Fruit fly (Drosophila melanogaster) whole organism, wandering third instar larva: ENCODE data around the gene Rrp40.

Source experiments
- CG32264 ChIP-seq: fragments of 200-800 bp; sonication (Bioruptor generic); optimal IDR thresholded peaks from 2 replicates; lab custom pipeline; 2016; ENCODE audit warnings: missing biosample characterization, missing genetic modification characterization
- CG9705 ChIP-seq: fragments of 200-800 bp; sonication (Bioruptor generic); optimal IDR thresholded peaks from 2 replicates; lab custom pipeline; 2018; ENCODE audit warnings: missing biosample characterization, mild to moderate bottlenecking, missing genetic modification characterization
- Dfd ChIP-seq: fragments of >200 bp; optimal IDR thresholded peaks from 2 replicates; lab custom pipeline; 2017; ENCODE audit warnings: missing biosample characterization, missing genetic modification characterization
- Dif ChIP-seq: fragments of 200-275, 200-300 bp; sonication (Bioruptor generic); optimal IDR thresholded peaks from 2 replicates; lab custom pipeline; 2018; ENCODE audit warnings: missing biosample characterization, missing genetic modification characterization; ENCODE audit not compliant: partially characterized antibody
- GATAd ChIP-seq: sonication (Bioruptor generic); optimal IDR thresholded peaks from 2 replicates; lab custom pipeline; 2016; ENCODE audit warnings: missing biosample characterization, missing genetic modification characterization
- HLH106 ChIP-seq: fragments of 200-800 bp; optimal IDR thresholded peaks from 3 replicates; lab custom pipeline; 2019; ENCODE audit warnings: missing biosample characterization, mild to moderate bottlenecking, missing genetic modification characterization, moderate library complexity
- Hnf4 ChIP-seq: fragments of 200-800 bp; sonication (Bioruptor generic); optimal IDR thresholded peaks from 2 replicates; lab custom pipeline; 2016; ENCODE audit warnings: missing biosample characterization, mild to moderate bottlenecking, missing genetic modification characterization
- Hr78 ChIP-seq: fragments of >200 bp; optimal IDR thresholded peaks from 2 replicates; lab custom pipeline; 2017; ENCODE audit warnings: missing biosample characterization, missing genetic modification characterization
- Hr83 ChIP-seq: fragments of 200-300 bp; sonication (Bioruptor generic); optimal IDR thresholded peaks from 2 replicates; lab custom pipeline; 2016; ENCODE audit warnings: missing biosample characterization, mild to moderate bottlenecking, missing genetic modification characterization, moderate library complexity; ENCODE audit not compliant: poor library complexity, severe bottlenecking
- Jra ChIP-seq: sonication (Bioruptor generic); optimal IDR thresholded peaks from 2 replicates; lab custom pipeline; 2016; ENCODE audit warnings: missing biosample characterization, missing genetic modification characterization
- Myc ChIP-seq: fragments of >200 bp; optimal IDR thresholded peaks from 2 replicates; lab custom pipeline; 2017
- N ChIP-seq: fragments of >200 bp; optimal IDR thresholded peaks from 2 replicates; lab custom pipeline; 2018; ENCODE audit warnings: missing biosample characterization, missing external identifiers, missing genetic modification characterization
- OdsH ChIP-seq: fragments of 200-800 bp; sonication (Bioruptor generic); optimal IDR thresholded peaks from 2 replicates; lab custom pipeline; 2016; ENCODE audit warnings: missing biosample characterization, mild to moderate bottlenecking, missing genetic modification characterization
- Rel ChIP-seq, 2 experiments: fragments of 200-800 bp; sonication (Bioruptor generic) in 1 of 2; optimal IDR thresholded peaks; 2 replicates in 1 of 2; 3 replicates in 1 of 2; lab custom pipeline; 2016 to 2019; ENCODE audit warnings: mild to moderate bottlenecking in 2 of 2, missing biosample characterization in 2 of 2, missing genetic modification characterization in 2 of 2, moderate library complexity in 1 of 2
- Sp1 ChIP-seq: fragments of 200-800 bp; sonication (Bioruptor generic); optimal IDR thresholded peaks from 3 replicates; lab custom pipeline; 2019; ENCODE audit warnings: missing biosample characterization, mild to moderate bottlenecking, missing genetic modification characterization, moderate library complexity
- Vsx2 ChIP-seq: fragments of 200-300, 225-300 bp; sonication (Bioruptor generic); optimal IDR thresholded peaks from 2 replicates; lab custom pipeline; 2018; ENCODE audit warnings: missing biosample characterization, missing genetic modification characterization; ENCODE audit not compliant: partially characterized antibody
- br ChIP-seq: fragments of 200-800 bp; sonication (Bioruptor generic); optimal IDR thresholded peaks from 2 replicates; lab custom pipeline; 2016; ENCODE audit warnings: missing biosample characterization, missing genetic modification characterization
- brk ChIP-seq: fragments of 200-800 bp; sonication (Bioruptor generic); optimal IDR thresholded peaks from 2 replicates; lab custom pipeline; 2016; ENCODE audit warnings: missing biosample characterization, mild to moderate bottlenecking, missing genetic modification characterization
- dl ChIP-seq, 2 experiments: fragments of 175-275, 200-275 bp in 1 of 2; fragments of 200-275 bp in 1 of 2; sonication (Bioruptor generic); optimal IDR thresholded peaks; lab custom pipeline; 2018; ENCODE audit warnings: mild to moderate bottlenecking in 2 of 2, missing biosample characterization in 2 of 2, missing genetic modification characterization in 2 of 2, moderate library complexity in 2 of 2; ENCODE audit not compliant: partially characterized antibody in 2 of 2, insufficient read depth in 1 of 2
- dmrt93B ChIP-seq: fragments of 200-800 bp; sonication (Bioruptor generic); optimal IDR thresholded peaks from 2 replicates; lab custom pipeline; 2018; ENCODE audit warnings: missing biosample characterization, mild to moderate bottlenecking, missing genetic modification characterization
- dsf ChIP-seq: sonication (Bioruptor generic); optimal IDR thresholded peaks from 2 replicates; lab custom pipeline; 2016; ENCODE audit warnings: missing biosample characterization, missing genetic modification characterization, borderline replicate concordance
- ey ChIP-seq: fragments of 200-800 bp; sonication (Bioruptor generic); optimal IDR thresholded peaks from 2 replicates; lab custom pipeline; 2016; ENCODE audit warnings: missing biosample characterization, missing genetic modification characterization
- foxo ChIP-seq, 2 experiments: fragments of 200-800 bp; sonication (Bioruptor generic); optimal IDR thresholded peaks; 2 replicates in 1 of 2; 3 replicates in 1 of 2; lab custom pipeline; 2016 to 2017; ENCODE audit warnings: missing biosample characterization in 2 of 2, missing genetic modification characterization in 2 of 2
- fru ChIP-seq: fragments of 200-800 bp; sonication (Bioruptor generic); optimal IDR thresholded peaks from 3 replicates; lab custom pipeline; 2016; ENCODE audit warnings: missing biosample characterization, mild to moderate bottlenecking, missing genetic modification characterization
- h ChIP-seq: fragments of 200-800 bp; sonication (Bioruptor generic); optimal IDR thresholded peaks from 3 replicates; lab custom pipeline; 2016; ENCODE audit warnings: missing biosample characterization, mild to moderate bottlenecking, missing genetic modification characterization
- lola ChIP-seq: fragments of >200 bp; optimal IDR thresholded peaks from 2 replicates; lab custom pipeline; 2017; ENCODE audit warnings: missing biosample characterization, missing genetic modification characterization
- rgr ChIP-seq: fragments of 200-800 bp; sonication (Bioruptor generic); optimal IDR thresholded peaks from 3 replicates; lab custom pipeline; 2016; ENCODE audit warnings: missing biosample characterization, mild to moderate bottlenecking, missing genetic modification characterization
- sage ChIP-seq: fragments of 200-800 bp; sonication (Bioruptor generic); optimal IDR thresholded peaks from 2 replicates; lab custom pipeline; 2016; ENCODE audit warnings: missing biosample characterization, mild to moderate bottlenecking, missing genetic modification characterization
- sv ChIP-seq: fragments of 200-800 bp; sonication (Bioruptor generic); optimal IDR thresholded peaks from 3 replicates; lab custom pipeline; 2016; ENCODE audit warnings: missing biosample characterization, missing genetic modification characterization
- tai ChIP-seq: sonication (Bioruptor generic); optimal IDR thresholded peaks from 2 replicates; lab custom pipeline; 2016; ENCODE audit warnings: missing biosample characterization, missing genetic modification characterization
- usp ChIP-seq: fragments of >200 bp; optimal IDR thresholded peaks from 2 replicates; lab custom pipeline; 2017; ENCODE audit warnings: missing biosample characterization, missing genetic modification characterization

Rrp40 gene

DNA sequence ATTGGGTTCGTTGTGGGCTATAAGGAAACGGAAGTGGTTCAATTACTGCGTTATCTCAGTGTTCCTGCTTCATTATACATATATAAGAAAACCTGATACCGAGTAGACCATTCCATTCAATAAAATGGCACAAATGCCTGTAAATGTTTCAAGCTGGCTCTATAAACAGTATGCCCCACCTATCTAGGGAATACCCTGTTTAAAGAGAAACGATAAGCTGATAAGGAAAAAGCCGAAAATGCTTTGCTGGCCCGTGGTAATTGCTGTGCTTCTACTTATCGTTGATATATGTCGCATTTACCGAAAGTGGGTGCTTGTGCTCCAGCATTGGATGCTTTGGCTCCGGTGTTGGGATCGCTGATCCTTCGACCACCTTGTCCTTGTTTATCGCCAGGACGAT, 19.2 kb upstream of the Rrp40 start:
- TF ChIP-seq OdsH (GFP tag; lab: Kevin White, UChicago) = no peak
- peak; percentile 32 for TF ChIP-seq h
- no peak for TF ChIP-seq ey
- no peak for TF ChIP-seq Myc (lab: Kevin White, UChicago)
- no peak for TF ChIP-seq Hr78 (GFP tag; lab: Kevin White, UChicago)
- TF ChIP-seq rgr = no peak
- TF ChIP-seq fru (GFP tag; lab: Kevin White, UChicago) = peak; percentile 21
- TF ChIP-seq foxo (GFP tag; optimal IDR thresholded peaks at IDR 0.05; lab: Kevin White, UChicago) = peak in 1 of 2 experiments; percentile 7
- TF ChIP-seq Rel (GFP tag; optimal IDR thresholded peaks at IDR 0.05; lab: Kevin White, UChicago) = no peak
- peak; percentile 77 for TF ChIP-seq Rel (tag; optimal IDR thresholded peaks at IDR 0.05; lab: Kevin White, UChicago)
- no peak for TF ChIP-seq dsf (GFP tag; lab: Kevin White, UChicago)
- TF ChIP-seq Dif (GFP tag; lab: Kevin White, UChicago) = no peak

dm6 chr2L:1710224-1710623, 18.3 kb upstream of the Rrp40 start, which contains the start of the genes CG17660 and mRpL48:
CG17660 (minus strand) TSS chr2L:1710421.
mRpL48 (plus strand) TSS chr2L:1710462.
- TF ChIP-seq dmrt93B (GFP tag; lab: Kevin White, UChicago) (no peak), tai (GFP tag; lab: Kevin White, UChicago) (no peak), h (peak; percentile 29), br (peak; percentile 7), CG9705 (GFP tag; lab: Kevin White, UChicago) (no peak), rgr (peak; percentile 27), Rel (GFP tag; optimal IDR thresholded peaks at IDR 0.05; lab: Kevin White, UChicago) (no peak), Rel (tag; optimal IDR thresholded peaks at IDR 0.05; lab: Kevin White, UChicago) (peak; percentile 44), Sp1 (GFP tag; lab: Kevin White, UChicago) (peak; percentile 6)
- TF ChIP-seq, all 38 proteins: peak for 5

DNA sequence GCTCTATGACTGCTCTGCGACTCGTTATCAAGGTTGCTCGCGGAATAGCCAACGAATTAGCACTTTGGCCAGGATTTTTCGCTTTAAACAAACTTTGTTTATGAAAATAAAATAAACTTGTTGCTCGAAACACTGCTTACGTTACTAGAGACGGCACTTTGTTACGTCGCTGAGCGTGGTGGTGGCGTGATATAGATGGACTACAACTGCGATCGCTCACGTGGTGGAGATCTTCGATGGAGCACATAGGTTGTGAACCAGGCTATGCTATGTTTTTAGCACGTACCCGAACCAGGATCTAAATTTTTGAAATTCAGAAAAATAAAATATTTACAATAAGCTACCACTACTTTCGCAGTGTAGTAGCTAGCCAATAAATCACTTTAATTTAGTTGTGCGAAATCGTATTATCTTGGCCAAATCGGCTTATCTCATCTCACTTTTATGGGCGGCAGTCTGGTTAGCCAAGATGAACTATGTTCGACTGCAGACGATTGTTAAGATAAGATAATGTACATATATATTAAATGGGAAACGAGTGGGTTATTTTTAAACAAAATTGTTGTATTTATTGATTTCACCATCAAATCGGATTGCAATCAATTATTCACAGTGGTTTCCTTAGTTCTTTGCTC, 12.7 kb upstream of the Rrp40 start, which contains the start of gene frtz:
TSS of gene frtz (minus strand) at position 153 of the 635 bp plus-strand sequence.
- TF ChIP-seq dsf (GFP tag; lab: Kevin White, UChicago) = no peak
- TF ChIP-seq N (GFP tag; lab: Kevin White, UChicago) = no peak
- no peak for TF ChIP-seq dl (GFP tag; optimal IDR thresholded peaks at IDR 0.05; lab: Kevin White, UChicago; ENCODE audit: insufficient read depth in 1 of 2, partially characterized antibody in 2 of 2)
- TF ChIP-seq HLH106 = no peak
- no peak for TF ChIP-seq usp (GFP tag; lab: Kevin White, UChicago)
- no peak for TF ChIP-seq Hr78 (GFP tag; lab: Kevin White, UChicago)
- TF ChIP-seq OdsH (GFP tag; lab: Kevin White, UChicago) = no peak
- TF ChIP-seq Dif (GFP tag; lab: Kevin White, UChicago) = no peak
- no peak for TF ChIP-seq CG32264 (GFP tag; lab: Kevin White, UChicago)
- TF ChIP-seq GATAd = no peak
- no peak for TF ChIP-seq Sp1 (GFP tag; lab: Kevin White, UChicago)
- peak; percentile 62 for TF ChIP-seq Hr83
- TF ChIP-seq Hnf4 (GFP tag; lab: Kevin White, UChicago) = no peak
- no peak for TF ChIP-seq sage (GFP tag; lab: Kevin White, UChicago)
- no peak for TF ChIP-seq br
- no peak for TF ChIP-seq Jra (GFP tag; lab: Kevin White, UChicago)
- TF ChIP-seq Myc (lab: Kevin White, UChicago) = peak; percentile 87
- TF ChIP-seq brk = no peak
- no peak for TF ChIP-seq rgr
- TF ChIP-seq sv (GFP tag; lab: Kevin White, UChicago) = no peak
- no peak for TF ChIP-seq lola
- TF ChIP-seq Vsx2 (GFP tag; lab: Kevin White, UChicago) = no peak
- no peak for TF ChIP-seq tai (GFP tag; lab: Kevin White, UChicago)
- TF ChIP-seq Dfd = no peak
- peak; percentile 30 for TF ChIP-seq h

DNA sequence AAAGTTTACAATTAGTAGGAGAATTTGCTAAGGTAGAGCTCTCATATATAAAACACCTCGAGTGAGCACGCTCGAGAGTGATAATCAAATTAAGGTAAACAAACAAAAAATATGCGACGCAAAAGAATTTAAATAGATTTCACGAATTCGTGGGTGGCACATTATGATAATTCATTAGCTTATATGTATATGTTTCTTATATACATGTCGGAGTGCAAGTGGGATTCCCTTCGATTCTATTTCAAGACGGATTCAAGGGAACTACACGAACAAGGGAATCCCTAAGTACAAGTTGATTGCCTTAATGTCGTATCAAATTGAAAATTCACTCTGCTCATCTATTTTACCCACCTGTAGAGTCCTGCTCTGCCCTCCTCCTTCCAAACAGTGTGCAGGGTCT, 11.3 kb upstream of the Rrp40 start:
- TF ChIP-seq lola = no peak
- no peak for TF ChIP-seq Rel (GFP tag; optimal IDR thresholded peaks at IDR 0.05; lab: Kevin White, UChicago)
- TF ChIP-seq Rel (tag; optimal IDR thresholded peaks at IDR 0.05; lab: Kevin White, UChicago) = peak; percentile 90
